Worm (Caenorhabditis elegans): ENCODE data around the gene srv-7.

Gene srv-7

ce11 chrX:5631008-5631407, 16.8 kb downstream of the srv-7 start:
- TF ChIP-seq nhr-28 (tag; optimal IDR thresholded peaks at IDR 0.05): no peak
- no peak for TF ChIP-seq unc-62 (GFP tag; optimal IDR thresholded peaks at IDR 0.05)
- no peak for TF ChIP-seq blmp-1 (tag; optimal IDR thresholded peaks at IDR 0.05)

DNA sequence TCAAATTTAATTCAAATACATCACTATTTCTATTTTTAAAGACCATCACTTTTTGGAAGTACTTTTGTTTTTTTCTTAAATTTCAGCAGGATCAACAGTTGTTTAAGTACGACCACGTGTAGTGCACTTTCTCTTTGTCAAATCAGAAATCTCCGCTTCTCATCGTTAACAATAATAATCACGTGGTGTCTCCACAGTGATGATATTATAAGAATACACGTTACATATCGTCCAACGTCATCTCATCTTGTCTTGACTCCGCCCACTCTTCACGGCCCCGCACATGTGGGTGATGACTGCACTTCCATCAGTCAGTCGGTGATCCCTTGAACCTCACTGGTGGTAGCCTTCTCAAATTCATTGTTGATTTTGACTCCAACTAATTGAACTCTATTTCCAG, 17.8 kb downstream of the srv-7 start, which contains the start of gene argn-1:
argn-1 (plus strand) TSS at position 83 of the 400 bp plus-strand sequence.
- TF ChIP-seq nhr-12 (tag; optimal IDR thresholded peaks at IDR 0.05): no peak
- TF ChIP-seq lsy-2 (tag; optimal IDR thresholded peaks at IDR 0.05): no peak
- TF ChIP-seq pha-4 (tag; optimal IDR thresholded peaks at IDR 0.05): no peak
- TF ChIP-seq elt-1 (tag; optimal IDR thresholded peaks at IDR 0.05; ENCODE audit: borderline replicate concordance, insufficient read depth): no peak
- no peak for TF ChIP-seq unc-62 (GFP tag; optimal IDR thresholded peaks at IDR 0.05)
- no peak for TF ChIP-seq nhr-2 (tag; optimal IDR thresholded peaks at IDR 0.05)
- no peak for TF ChIP-seq ztf-11 (tag; optimal IDR thresholded peaks at IDR 0.05)
- no peak for TF ChIP-seq M03D4.4 (tag; optimal IDR thresholded peaks at IDR 0.05)

ce11 chrX:5628432-5628977, 19.3 kb downstream of the srv-7 start:
- TF ChIP-seq ces-1 (GFP tag; optimal IDR thresholded peaks at IDR 0.05) (no peak), lsy-2 (tag; optimal IDR thresholded peaks at IDR 0.05) (no peak), mep-1 (tag; optimal IDR thresholded peaks at IDR 0.05) (no peak), hlh-1 (tag; optimal IDR thresholded peaks at IDR 0.05) (no peak)

- TF ChIP-seq zip-8 (tag; optimal IDR thresholded peaks at IDR 0.05): no peak
- no peak for TF ChIP-seq drap-1 (GFP tag; optimal IDR thresholded peaks at IDR 0.05)
- no peak for TF ChIP-seq lsy-2 (tag; optimal IDR thresholded peaks at IDR 0.05)
- TF ChIP-seq elt-1 (tag; optimal IDR thresholded peaks at IDR 0.05; ENCODE audit: borderline replicate concordance, insufficient read depth): no peak
- TF ChIP-seq unc-62 (GFP tag; optimal IDR thresholded peaks at IDR 0.05): no peak
- no peak for TF ChIP-seq ces-1 (GFP tag; optimal IDR thresholded peaks at IDR 0.05)
- TF ChIP-seq bed-3 (GFP tag; optimal IDR thresholded peaks at IDR 0.05): no peak
- TF ChIP-seq ceh-83 (GFP tag; optimal IDR thresholded peaks at IDR 0.05): no peak
- no peak for TF ChIP-seq lin-13 (tag; optimal IDR thresholded peaks at IDR 0.05)
- no peak for TF ChIP-seq pha-4 (tag; optimal IDR thresholded peaks at IDR 0.05)
- no peak for TF ChIP-seq ceh-39 (tag; optimal IDR thresholded peaks at IDR 0.05)
- no peak for TF ChIP-seq ham-2 (GFP tag; optimal IDR thresholded peaks at IDR 0.05)
- no peak for TF ChIP-seq mab-5 (tag; optimal IDR thresholded peaks at IDR 0.05)
- TF ChIP-seq elt-3 (tag; optimal IDR thresholded peaks at IDR 0.05): no peak
- no peak for TF ChIP-seq sem-2 (GFP tag; optimal IDR thresholded peaks at IDR 0.05)
- TF ChIP-seq snpc-4 (tag; optimal IDR thresholded peaks at IDR 0.05): no peak
- no peak for TF ChIP-seq nhr-12 (tag; optimal IDR thresholded peaks at IDR 0.05)
- TF ChIP-seq ztf-11 (tag; optimal IDR thresholded peaks at IDR 0.05): no peak
- TF ChIP-seq nhr-2 (tag; optimal IDR thresholded peaks at IDR 0.05): no peak
- no peak for TF ChIP-seq nhr-237 (tag; optimal IDR thresholded peaks at IDR 0.05)
Observed at ce11 chrX:5621793-5622192, 26.0 kb downstream of the srv-7 start.

- no peak for TF ChIP-seq mab-5 (tag; optimal IDR thresholded peaks at IDR 0.05)
- TF ChIP-seq nhr-28 (tag; optimal IDR thresholded peaks at IDR 0.05): no peak
- no peak for TF ChIP-seq unc-120 (tag; optimal IDR thresholded peaks at IDR 0.05; ENCODE audit: poor library complexity, severe bottlenecking)
- no peak for TF ChIP-seq nhr-76 (tag; optimal IDR thresholded peaks at IDR 0.05)
- no peak for TF ChIP-seq ztf-11 (tag; optimal IDR thresholded peaks at IDR 0.05)
- no peak for TF ChIP-seq snpc-4 (tag; optimal IDR thresholded peaks at IDR 0.05)
- no peak for TF ChIP-seq unc-62 (GFP tag; optimal IDR thresholded peaks at IDR 0.05)
- TF ChIP-seq blmp-1 (tag; optimal IDR thresholded peaks at IDR 0.05): no peak
- TF ChIP-seq ceh-43 (GFP tag; optimal IDR thresholded peaks at IDR 0.05): no peak
- no peak for TF ChIP-seq hlh-1 (tag; optimal IDR thresholded peaks at IDR 0.05)
- TF ChIP-seq ceh-39 (tag; optimal IDR thresholded peaks at IDR 0.05): no peak
- TF ChIP-seq unc-39 (tag; optimal IDR thresholded peaks at IDR 0.05): no peak
- no peak for TF ChIP-seq mls-2 (tag; optimal IDR thresholded peaks at IDR 0.05)
- TF ChIP-seq nhr-12 (tag; optimal IDR thresholded peaks at IDR 0.05): no peak
Observed at ce11 chrX:5616000-5616399, 31.8 kb downstream of the srv-7 start.

ce11 chrX:5611155-5611554, 36.6 kb downstream of the srv-7 start, which contains the start of gene octr-1:
TSS of gene octr-1 (minus strand) at chrX:5611255.
- TF ChIP-seq ceh-83 (GFP tag; optimal IDR thresholded peaks at IDR 0.05) (no peak), unc-39 (tag; optimal IDR thresholded peaks at IDR 0.05) (no peak), lin-32 (GFP tag; optimal IDR thresholded peaks at IDR 0.05) (no peak), nhr-28 (tag; optimal IDR thresholded peaks at IDR 0.05) (no peak), unc-62 (GFP tag; optimal IDR thresholded peaks at IDR 0.05) (no peak), blmp-1 (tag; optimal IDR thresholded peaks at IDR 0.05) (no peak), elt-3 (tag; optimal IDR thresholded peaks at IDR 0.05) (no peak), cnd-1 (tag; optimal IDR thresholded peaks at IDR 0.05) (no peak), ceh-39 (tag; optimal IDR thresholded peaks at IDR 0.05) (no peak), nhr-2 (tag; optimal IDR thresholded peaks at IDR 0.05) (no peak)

All from whole organism, mixed stage, embryonic.